Worm (Caenorhabditis elegans) whole organism, L1 larva: ENCODE data around the gene T26C5.4.

ENCODE experiments used
- Y116A8C.19 ChIP-seq: sonication (generic microtip); optimal IDR thresholded peaks from 2 replicates; lab custom pipeline; 2016; ENCODE audit warnings: missing compliant biosample characterization, missing genetic modification characterization, borderline replicate concordance
- aha-1 ChIP-seq: fragments of 150-350 bp; optimal IDR thresholded peaks from 2 replicates; lab custom pipeline; 2014; ENCODE audit warnings: missing biosample characterization, missing genetic modification characterization
- ama-1 ChIP-seq: fragments of 150-350 bp; optimal IDR thresholded peaks from 2 replicates; lab custom pipeline; 2014
- ceh-82 ChIP-seq, 3 experiments: fragments of 150-350 bp in 1 of 3; sonication (generic microtip) in 2 of 3; optimal IDR thresholded peaks; 2 replicates each; lab custom pipeline; 2014 to 2017; ENCODE audit warnings: missing biosample characterization in 3 of 3, missing genetic modification characterization in 3 of 3
- ceh-88 ChIP-seq: fragments of 200-800 bp; sonication (Bioruptor generic); IDR thresholded peaks from 2 replicates; pipeline ENCODE4 v1.3.6; 2022; ENCODE audit warnings: missing genetic modification characterization, missing compliant biosample characterization
- ceh-90 ChIP-seq: sonication (generic microtip); optimal IDR thresholded peaks from 2 replicates; lab custom pipeline; 2016; ENCODE audit warnings: missing genetic modification characterization, missing compliant biosample characterization
- dpl-1 ChIP-seq, 3 experiments: fragments of 150-350 bp in 2 of 3; sonication (generic microtip) in 1 of 3; optimal IDR thresholded peaks; 2 replicates each; lab custom pipeline; 2014 to 2017; ENCODE audit warnings: missing biosample characterization in 3 of 3, missing genetic modification characterization in 3 of 3, missing genetic modification reagents in 3 of 3
- efl-1 ChIP-seq, 4 experiments: fragments of 150-350 bp; optimal IDR thresholded peaks in 3 of 4; peaks in 1 of 4; 1 replicate in 1 of 4; 2 replicates in 3 of 4; lab custom pipeline; 2014; ENCODE audit warnings: missing biosample characterization in 2 of 4, missing genetic modification characterization in 2 of 4, missing genetic modification reagents in 2 of 4
- egl-13 ChIP-seq: sonication (generic microtip); optimal IDR thresholded peaks from 2 replicates; lab custom pipeline; 2016; ENCODE audit warnings: missing genotype, missing genetic modification reagents, missing genetic modification characterization, missing compliant biosample characterization
- elt-3 ChIP-seq, 6 experiments: fragments of 150-350 bp in 1 of 6; sonication (generic microtip); optimal IDR thresholded peaks; 2 replicates each; lab custom pipeline; 2017 to 2018; ENCODE audit warnings: missing biosample characterization in 6 of 6, missing genetic modification characterization in 6 of 6, inconsistent platforms in 1 of 6
- ets-5 ChIP-seq: fragments of 200-800 bp; sonication (Bioruptor generic); IDR thresholded peaks from 2 replicates; pipeline ENCODE4 v1.3.6; 2022; ENCODE audit warnings: missing genetic modification characterization, missing compliant biosample characterization
- fkh-4 ChIP-seq: sonication (generic microtip); optimal IDR thresholded peaks from 2 replicates; lab custom pipeline; 2016; ENCODE audit warnings: missing compliant biosample characterization, missing genetic modification characterization, borderline replicate concordance
- fkh-8 ChIP-seq: sonication (generic microtip); optimal IDR thresholded peaks from 2 replicates; lab custom pipeline; 2016; ENCODE audit warnings: mild to moderate bottlenecking, missing genetic modification characterization, missing compliant biosample characterization
- fos-1 ChIP-seq: fragments of 150-350 bp; optimal IDR thresholded peaks from 2 replicates; lab custom pipeline; 2014; ENCODE audit warnings: missing biosample characterization, missing genetic modification characterization
- grh-1 ChIP-seq: fragments of 200-800 bp; sonication (Bioruptor generic); IDR thresholded peaks from 2 replicates; pipeline ENCODE4 v1.3.6; 2022; ENCODE audit warnings: missing genetic modification reagents, missing genetic modification characterization, missing compliant biosample characterization
- irx-1 ChIP-seq: sonication (generic microtip); optimal IDR thresholded peaks from 2 replicates; lab custom pipeline; 2016; ENCODE audit warnings: missing genetic modification characterization, missing compliant biosample characterization
- jun-1 ChIP-seq: fragments of 150-350 bp; optimal IDR thresholded peaks from 2 replicates; lab custom pipeline; 2014; ENCODE audit warnings: missing biosample characterization, missing genetic modification reagents, missing genetic modification characterization
- lin-14 ChIP-seq: fragments of 200-800 bp; sonication (Bioruptor generic); optimal IDR thresholded peaks from 2 replicates; lab custom pipeline; 2018; ENCODE audit warnings: mild to moderate bottlenecking, missing genetic modification characterization, moderate library complexity, missing compliant biosample characterization
- lin-15B ChIP-seq: fragments of 150-350 bp; sonication (generic microtip); optimal IDR thresholded peaks from 3 replicates; lab custom pipeline; 2014; ENCODE audit warnings: missing biosample characterization, missing genetic modification characterization
- lin-35 ChIP-seq, 2 experiments: fragments of 150-350 bp; optimal IDR thresholded peaks; 2 replicates each; lab custom pipeline; 2014; ENCODE audit warnings: missing biosample characterization in 2 of 2, missing genetic modification characterization in 2 of 2, missing genetic modification reagents in 2 of 2
- lir-3 ChIP-seq: sonication (generic microtip); optimal IDR thresholded peaks from 2 replicates; lab custom pipeline; 2016; ENCODE audit warnings: mild to moderate bottlenecking, missing genetic modification characterization, moderate library complexity, missing compliant biosample characterization; ENCODE audit not compliant: poor library complexity
- lsy-2 ChIP-seq, 2 experiments: fragments of 150-350 bp; optimal IDR thresholded peaks; 2 replicates each; lab custom pipeline; 2014; ENCODE audit warnings: missing biosample characterization in 2 of 2, missing genetic modification characterization in 2 of 2
- mdl-1 ChIP-seq, 2 experiments: fragments of 150-350 bp; optimal IDR thresholded peaks; 2 replicates each; lab custom pipeline; 2014 to 2017; ENCODE audit warnings: missing biosample characterization in 2 of 2, missing genetic modification characterization in 2 of 2, inconsistent platforms in 1 of 2
- mef-2 ChIP-seq: fragments of 150-350 bp; optimal IDR thresholded peaks from 2 replicates; lab custom pipeline; 2014; ENCODE audit warnings: missing biosample characterization, missing genetic modification characterization
- nhr-19 ChIP-seq: fragments of 200-800 bp; sonication (Bioruptor generic); conservative IDR thresholded peaks from 2 replicates; pipeline ENCODE4 v1.3.6; 2022; ENCODE audit warnings: missing genetic modification characterization, missing compliant biosample characterization
- nhr-20 ChIP-seq: sonication (generic microtip); optimal IDR thresholded peaks from 2 replicates; lab custom pipeline; 2016; ENCODE audit warnings: mild to moderate bottlenecking, missing genetic modification characterization, missing compliant biosample characterization
- nhr-237 ChIP-seq: fragments of 150-350 bp; optimal IDR thresholded peaks from 2 replicates; lab custom pipeline; 2014; ENCODE audit warnings: missing biosample characterization, missing genetic modification characterization
- nhr-28 ChIP-seq: fragments of 150-350 bp; optimal IDR thresholded peaks from 2 replicates; lab custom pipeline; 2014; ENCODE audit warnings: missing biosample characterization, missing genetic modification characterization
- nhr-47 ChIP-seq: sonication (generic microtip); optimal IDR thresholded peaks from 2 replicates; lab custom pipeline; 2016; ENCODE audit warnings: mild to moderate bottlenecking, missing genetic modification characterization, moderate library complexity, missing compliant biosample characterization
- nhr-71 ChIP-seq: sonication (generic microtip); optimal IDR thresholded peaks from 2 replicates; lab custom pipeline; 2016; ENCODE audit warnings: mild to moderate bottlenecking, missing genetic modification characterization, moderate library complexity, missing compliant biosample characterization
- nhr-76 ChIP-seq: sonication (generic microtip); optimal IDR thresholded peaks from 2 replicates; lab custom pipeline; 2017; ENCODE audit warnings: missing biosample characterization, missing genetic modification characterization
- nhr-77 ChIP-seq: fragments of 150-350 bp; optimal IDR thresholded peaks from 2 replicates; lab custom pipeline; 2014; ENCODE audit warnings: missing biosample characterization, missing genetic modification characterization
- nhr-84 ChIP-seq: sonication (generic microtip); optimal IDR thresholded peaks from 2 replicates; lab custom pipeline; 2017; ENCODE audit warnings: missing biosample characterization, missing genetic modification characterization
- nhr-85 ChIP-seq: sonication (generic microtip); peaks from one replicate; lab custom pipeline; 2016; ENCODE audit warnings: missing genetic modification characterization, inconsistent platforms, missing compliant biosample characterization
- nhr-90 ChIP-seq: sonication (generic microtip); optimal IDR thresholded peaks from 2 replicates; lab custom pipeline; 2016; ENCODE audit warnings: mild to moderate bottlenecking, missing genetic modification characterization, missing compliant biosample characterization; ENCODE audit not compliant: poor library complexity
- pax-3 ChIP-seq: fragments of 200-800 bp; sonication (Bioruptor generic); optimal IDR thresholded peaks from 2 replicates; lab custom pipeline; 2018; ENCODE audit warnings: mild to moderate bottlenecking, missing genetic modification characterization, moderate library complexity, missing compliant biosample characterization
- rnt-1 ChIP-seq: sonication (generic microtip); optimal IDR thresholded peaks from 2 replicates; lab custom pipeline; 2016; ENCODE audit warnings: mild to moderate bottlenecking, missing genetic modification characterization, moderate library complexity, missing compliant biosample characterization
- skn-1 ChIP-seq: fragments of 150-350 bp; optimal IDR thresholded peaks from 2 replicates; lab custom pipeline; 2014; ENCODE audit warnings: missing biosample characterization, missing genetic modification characterization
- sox-4 ChIP-seq: sonication (generic microtip); optimal IDR thresholded peaks from 2 replicates; lab custom pipeline; 2016; ENCODE audit warnings: missing genetic modification characterization, missing compliant biosample characterization
- sptf-1 ChIP-seq: fragments of 150-350 bp; optimal IDR thresholded peaks from 2 replicates; lab custom pipeline; 2014; ENCODE audit warnings: missing biosample characterization, missing genetic modification characterization
- swsn-7 ChIP-seq: sonication (generic microtip); optimal IDR thresholded peaks from 2 replicates; lab custom pipeline; 2016; ENCODE audit warnings: missing genetic modification characterization, missing compliant biosample characterization
- tbx-2 ChIP-seq: sonication (generic microtip); optimal IDR thresholded peaks from 2 replicates; lab custom pipeline; 2016; ENCODE audit warnings: missing genetic modification characterization, missing compliant biosample characterization
- tlp-1 ChIP-seq: fragments of 150-350 bp; optimal IDR thresholded peaks from 2 replicates; lab custom pipeline; 2014; ENCODE audit warnings: missing biosample characterization, missing genetic modification characterization
- unc-30 ChIP-seq: sonication (generic microtip); optimal IDR thresholded peaks from 2 replicates; lab custom pipeline; 2017; ENCODE audit warnings: missing biosample characterization, missing genetic modification characterization
- unc-86 ChIP-seq: sonication (generic microtip); optimal IDR thresholded peaks from 2 replicates; lab custom pipeline; 2016; ENCODE audit warnings: missing genetic modification characterization, missing compliant biosample characterization
- zip-4 ChIP-seq: fragments of 200-800 bp; sonication (Bioruptor generic); optimal IDR thresholded peaks from 2 replicates; lab custom pipeline; 2018; ENCODE audit warnings: mild to moderate bottlenecking, missing genetic modification characterization, moderate library complexity, missing compliant biosample characterization
- ztf-4 ChIP-seq: fragments of 150-350 bp; optimal IDR thresholded peaks from 2 replicates; lab custom pipeline; 2014; ENCODE audit warnings: missing biosample characterization, missing genetic modification characterization

T26C5.4 gene

ce11 chrII:9241610-9242009 lies 8.7 kb downstream of the T26C5.4 start (continued):
- TF ChIP-seq pax-3 (no peak), lsy-2 (tag; optimal IDR thresholded peaks at IDR 0.05; lab: Kevin White, UChicago) (no peak), nhr-20 (tag; lab: Kevin White, UChicago) (peak; percentile 13), ztf-4 (no peak), jun-1 (no peak), lin-35 (GFP tag; optimal IDR thresholded peaks at IDR 0.05; lab: Kevin White, UChicago) (peak in 1 of 2 experiments; percentile 11), sox-4 (tag; lab: Kevin White, UChicago) (no peak), egl-13 (tag; lab: Kevin White, UChicago) (no peak), fkh-8 (tag; lab: Kevin White, UChicago) (no peak), elt-3 (tag; optimal IDR thresholded peaks at IDR 0.05; lab: Kevin White, UChicago) (peak in 1 of 6 experiments; percentile 26), rnt-1 (tag; lab: Kevin White, UChicago) (no peak), dpl-1 (GFP tag; optimal IDR thresholded peaks at IDR 0.05; lab: Kevin White, UChicago) (no peak), ets-5 (no peak), nhr-77 (tag; lab: Kevin White, UChicago) (no peak), nhr-90 (tag; lab: Kevin White, UChicago) (no peak), aha-1 (no peak), lin-15B (tag; lab: Kevin White, UChicago) (no peak), sptf-1 (tag; lab: Kevin White, UChicago) (no peak), fos-1 (tag; lab: Kevin White, UChicago) (no peak), nhr-47 (tag; lab: Kevin White, UChicago) (no peak)

- TF ChIP-seq nhr-237 (tag; lab: Kevin White, UChicago) (no peak), grh-1 (GFP tag; lab: Robert Waterston, UW) (no peak), ceh-90 (tag; lab: Kevin White, UChicago) (no peak), skn-1 (tag; lab: Kevin White, UChicago) (no peak), lin-15B (tag; lab: Kevin White, UChicago) (no peak), lin-35 (GFP tag; optimal IDR thresholded peaks at IDR 0.05; lab: Kevin White, UChicago) (no peak), irx-1 (tag; lab: Kevin White, UChicago) (no peak), zip-4 (GFP tag; lab: Kevin White, UChicago) (no peak), nhr-84 (no peak), mdl-1 (tag; optimal IDR thresholded peaks at IDR 0.05; lab: Kevin White, UChicago) (no peak), rnt-1 (tag; lab: Kevin White, UChicago) (no peak), nhr-85 (peak; percentile 60), lin-14 (GFP tag; lab: Kevin White, UChicago) (peak; percentile 29), efl-1 (optimal IDR thresholded peaks at IDR 0.05; lab: Kevin White, UChicago) (no peak), efl-1 (GFP tag; optimal IDR thresholded peaks at IDR 0.05 in 1 of 2; lab: Kevin White, UChicago) (peak in 1 of 2 experiments; percentile 84), elt-3 (tag; optimal IDR thresholded peaks at IDR 0.05; lab: Kevin White, UChicago) (peak in 1 of 6 experiments; percentile 46), nhr-28 (no peak), tlp-1 (tag; lab: Kevin White, UChicago) (no peak), ceh-82 (tag; optimal IDR thresholded peaks at IDR 0.05; lab: Kevin White, UChicago) (no peak), lsy-2 (tag; optimal IDR thresholded peaks at IDR 0.05; lab: Kevin White, UChicago) (no peak), ama-1 (lab: Kevin White, UChicago) (no peak)
- TF ChIP-seq, all 84 proteins: peak for 4
Measured at ce11 chrII:9237719-9238118, 12.6 kb downstream of the T26C5.4 start.

- TF ChIP-seq nhr-85 (peak; percentile 63), nhr-47 (tag; lab: Kevin White, UChicago) (no peak), nhr-19 (GFP tag; lab: Robert Waterston, UW) (no peak)
Measured at ce11 chrII:9236972-9237371, 13.3 kb downstream of the T26C5.4 start.

- no peak for TF ChIP-seq aha-1
- TF ChIP-seq unc-86 (tag; lab: Kevin White, UChicago): no peak
- TF ChIP-seq ets-5: no peak
- no peak for TF ChIP-seq fkh-4 (tag; lab: Kevin White, UChicago)
- no peak for TF ChIP-seq efl-1 (optimal IDR thresholded peaks at IDR 0.05; lab: Kevin White, UChicago)
- no peak for TF ChIP-seq efl-1 (GFP tag; optimal IDR thresholded peaks at IDR 0.05 in 1 of 2; lab: Kevin White, UChicago)
- TF ChIP-seq egl-13 (tag; lab: Kevin White, UChicago): no peak
- TF ChIP-seq elt-3 (tag; optimal IDR thresholded peaks at IDR 0.05; lab: Kevin White, UChicago): no peak
- TF ChIP-seq lir-3 (tag; lab: Kevin White, UChicago): no peak
- no peak for TF ChIP-seq Y116A8C.19
- TF ChIP-seq nhr-76 (tag; lab: Kevin White, UChicago): no peak
- TF ChIP-seq unc-30 (tag; lab: Kevin White, UChicago): no peak
- TF ChIP-seq grh-1 (GFP tag; lab: Robert Waterston, UW): no peak
- no peak for TF ChIP-seq nhr-71 (tag; lab: Kevin White, UChicago)
- TF ChIP-seq mef-2 (tag; lab: Kevin White, UChicago): no peak
- TF ChIP-seq tbx-2 (tag; lab: Kevin White, UChicago): no peak
- TF ChIP-seq ceh-88 (GFP tag; lab: Robert Waterston, UW): no peak
- no peak for TF ChIP-seq skn-1 (tag; lab: Kevin White, UChicago)
- TF ChIP-seq swsn-7 (tag; lab: Kevin White, UChicago): no peak
Measured at ce11 chrII:9236283-9236682, 14.0 kb downstream of the T26C5.4 start, which contains the start of gene T26C5.3. T26C5.3 (plus strand) TSS chrII:9236583.
